Fruit fly (Drosophila melanogaster) whole organism, adult: ENCODE measurements around the gene Dnali1.
A peak's percentile ranks its signal among the peaks of the same experiment; 100 is the strongest.

ENCODE experiments used
- CG11617 ChIP-seq: fragments of 200-800 bp; sonication (Bioruptor generic); optimal IDR thresholded peaks from 2 replicates; lab custom pipeline; 2017; ENCODE audit warnings: mild to moderate bottlenecking, missing biosample characterization, missing genetic modification reagents, missing genetic modification characterization
- CG12768 ChIP-seq: fragments of 200-800 bp; sonication (Bioruptor generic); optimal IDR thresholded peaks from 2 replicates; lab custom pipeline; 2017; ENCODE audit warnings: missing biosample characterization, missing genetic modification characterization, mild to moderate bottlenecking, moderate library complexity, missing genetic modification reagents
- CG14711 ChIP-seq: fragments of 200-800 bp; sonication (Bioruptor generic); optimal IDR thresholded peaks from 2 replicates; lab custom pipeline; 2018; ENCODE audit warnings: missing biosample characterization, mild to moderate bottlenecking, missing genetic modification characterization, moderate library complexity
- CG5204 ChIP-seq: fragments of 200-800 bp; sonication (Bioruptor generic); optimal IDR thresholded peaks from 2 replicates; lab custom pipeline; 2016; ENCODE audit warnings: missing biosample characterization, missing genetic modification characterization
- Crg-1 ChIP-seq: fragments of 200-800 bp; sonication (Bioruptor generic); optimal IDR thresholded peaks from 2 replicates; lab custom pipeline; 2016; ENCODE audit warnings: missing biosample characterization, missing genetic modification characterization
- Hr96 ChIP-seq: fragments of 200-800 bp; sonication (Bioruptor generic); optimal IDR thresholded peaks from 2 replicates; lab custom pipeline; 2016; ENCODE audit warnings: missing biosample characterization, missing genetic modification characterization
- bab1 ChIP-seq: fragments of 200-800 bp; sonication (Bioruptor generic); optimal IDR thresholded peaks from 3 replicates; lab custom pipeline; 2019; ENCODE audit warnings: missing biosample characterization, mild to moderate bottlenecking, missing genetic modification characterization, moderate library complexity
- ovo ChIP-seq: fragments of 200-800 bp; sonication (Bioruptor generic); optimal IDR thresholded peaks from 2 replicates; lab custom pipeline; 2016; ENCODE audit warnings: missing biosample characterization, missing genetic modification characterization
- tj ChIP-seq: fragments of 200-800 bp; sonication (Bioruptor generic); optimal IDR thresholded peaks from 3 replicates; lab custom pipeline; 2017; ENCODE audit warnings: missing biosample characterization, mild to moderate bottlenecking, missing genetic modification characterization, moderate library complexity
- toe ChIP-seq: fragments of 200-800 bp; sonication (Bioruptor generic); optimal IDR thresholded peaks from 2 replicates; lab custom pipeline; 2016; ENCODE audit warnings: missing biosample characterization, missing genetic modification characterization

dm6 chr3R:11870135-11870534 lies 23.0 kb downstream of the Dnali1 start:
- TF ChIP-seq tj (GFP tag; lab: Kevin White, UChicago) (peak; percentile 80), Crg-1 (GFP tag; lab: Kevin White, UChicago) (no peak), toe (GFP tag; lab: Kevin White, UChicago) (no peak), CG5204 (GFP tag; lab: Kevin White, UChicago) (no peak), CG11617 (no peak), CG12768 (no peak), CG14711 (tag; lab: Kevin White, UChicago) (no peak), ovo (GFP tag; lab: Kevin White, UChicago) (no peak), bab1 (no peak), Hr96 (GFP tag; lab: Kevin White, UChicago) (no peak)
